Worm (Caenorhabditis elegans): ENCODE results near the gene Y69A2AR.47.
A peak's percentile ranks its signal among the peaks of the same experiment; 100 is the strongest.

DNA sequence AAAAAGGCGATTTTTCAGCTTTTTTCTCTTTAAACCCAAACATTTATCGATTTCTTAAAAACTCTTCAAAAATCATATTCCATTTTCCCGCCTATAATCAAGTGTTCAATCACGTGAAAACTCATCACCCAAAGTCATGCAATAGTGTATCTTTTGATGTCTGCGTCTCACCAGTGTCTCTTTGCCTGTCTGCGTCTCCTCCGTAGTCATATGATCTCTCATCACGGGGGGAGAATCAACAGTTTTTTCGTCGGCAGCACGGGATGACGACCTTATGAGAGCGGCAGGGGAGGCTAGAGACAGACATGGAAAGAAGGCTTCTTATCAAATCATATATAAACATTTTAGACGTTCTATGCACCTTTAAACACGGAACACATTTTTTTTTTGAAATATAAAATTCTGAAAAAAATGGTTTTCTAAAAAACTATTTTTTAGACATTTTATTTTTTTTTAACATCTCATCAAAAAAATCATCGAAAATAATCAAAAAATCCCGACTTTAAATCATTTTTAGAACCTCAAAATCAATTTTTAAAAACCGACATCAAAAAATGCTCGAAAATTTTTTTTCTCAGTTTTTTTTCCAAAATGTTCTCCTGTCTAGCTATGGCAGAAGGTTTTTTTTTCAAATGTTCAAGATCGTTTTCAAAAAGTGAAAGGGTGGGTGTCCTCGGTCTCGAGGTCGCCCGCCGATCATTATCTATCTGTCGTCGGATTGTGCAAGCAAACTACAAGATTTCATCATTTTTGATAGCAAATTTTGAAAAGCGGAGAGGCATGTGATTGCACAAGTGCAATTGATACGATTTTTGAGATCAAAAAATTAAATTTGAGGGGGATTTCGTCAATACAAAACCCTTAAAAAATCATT, 4.7 kb downstream of the Y69A2AR.47 start:
- TF ChIP-seq flt-1 (GFP tag; IDR thresholded peaks at IDR 0.05) = peak; percentile 49; the same call in 1 of the 2 replicates
- 0 out of 2 replicates have a peak, but pooled peaks have one; percentile 9 for TF ChIP-seq klf-2 (GFP tag; conservative IDR thresholded peaks at IDR 0.05)
- TF ChIP-seq ztf-29 (GFP tag; IDR thresholded peaks at IDR 0.05) = no peak
- TF ChIP-seq cog-1 (tag; optimal IDR thresholded peaks at IDR 0.05) = peak; percentile 43
- no peak for TF ChIP-seq med-1 (GFP tag; optimal IDR thresholded peaks at IDR 0.05; ENCODE audit: insufficient read depth)
- no peak for TF ChIP-seq ref-1 (GFP tag; conservative IDR thresholded peaks at IDR 0.05)
- TF ChIP-seq ztf-23 (GFP tag; IDR thresholded peaks at IDR 0.05) = 0 out of 2 replicates have a peak, but pooled peaks have one; percentile 54
- TF ChIP-seq tab-1 (GFP tag; IDR thresholded peaks at IDR 0.05) = no peak
- TF ChIP-seq T22C8.4 (GFP tag; IDR thresholded peaks at IDR 0.05) = peak; percentile 7; the same call in 1 of the 2 replicates
